Worm (Caenorhabditis elegans) whole organism, L1 larva: Measurements from ENCODE around the gene F13E6.1.

Experiments used
- hlh-17 ChIP-seq: fragments of 200-800 bp; sonication (Bioruptor generic); optimal IDR thresholded peaks from 2 replicates; lab custom pipeline; 2018; ENCODE audit warnings: missing genetic modification characterization, mild to moderate bottlenecking, missing compliant biosample characterization, moderate library complexity, borderline replicate concordance
- mdl-1 ChIP-seq, 2 experiments: fragments of 150-350 bp; optimal IDR thresholded peaks; 2 replicates each; lab custom pipeline; 2014 to 2017; ENCODE audit warnings: missing biosample characterization in 2 of 2, missing genetic modification characterization in 2 of 2, inconsistent platforms in 1 of 2
- pag-3 ChIP-seq: sonication (generic microtip); optimal IDR thresholded peaks from 2 replicates; lab custom pipeline; 2017; ENCODE audit warnings: missing genetic modification characterization, mild to moderate bottlenecking, missing compliant biosample characterization, antibody characterized with exemption, borderline replicate concordance; ENCODE audit not compliant: insufficient read depth
- snpc-4 ChIP-seq: fragments of 150-350 bp; optimal IDR thresholded peaks from 2 replicates; lab custom pipeline; 2014; ENCODE audit warnings: missing biosample characterization, missing genetic modification characterization

DNA sequence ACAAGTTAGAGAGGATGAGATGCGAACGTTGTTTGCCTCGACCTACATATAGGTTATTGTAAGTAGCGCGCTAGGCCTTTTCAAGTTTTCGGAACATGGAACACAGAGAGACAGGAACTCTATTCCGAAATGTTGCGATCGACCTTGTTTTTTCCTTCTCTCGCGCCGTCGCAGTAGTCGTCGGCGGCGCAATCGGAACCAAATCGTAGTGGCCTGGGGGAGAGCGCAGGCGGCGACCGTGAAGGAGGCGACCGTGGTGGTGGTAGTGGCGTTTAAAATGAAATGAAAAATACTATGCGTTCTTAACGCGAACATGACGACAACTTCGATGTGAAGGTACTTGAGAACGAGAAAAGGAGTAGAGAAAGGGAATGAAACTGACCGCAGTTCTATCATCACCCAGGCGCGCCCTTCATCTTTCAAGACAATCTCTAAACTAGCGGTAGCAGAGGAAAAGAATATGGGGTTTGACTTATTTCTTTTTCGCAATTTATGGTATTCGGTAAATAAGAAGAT is 29.3 kb downstream of the F13E6.1 start:
- no peak for TF ChIP-seq snpc-4
- no peak for TF ChIP-seq pag-3
- no peak for TF ChIP-seq hlh-17 (GFP tag; lab: Kevin White, UChicago)
- no peak for TF ChIP-seq mdl-1 (tag; optimal IDR thresholded peaks at IDR 0.05; lab: Kevin White, UChicago)
